Worm (Caenorhabditis elegans): Measurements from ENCODE around the gene nhr-137.

The nhr-137 gene

ce11 chrX:6640570-6641199, 28.1 kb downstream of the nhr-137 start, which contains the start of gene nhr-120:
Gene nhr-120, minus strand, starts transcription at chrX:6640620.
- no peak for TF ChIP-seq unc-62 (GFP tag; optimal IDR thresholded peaks at IDR 0.05)

- TF ChIP-seq unc-62 (GFP tag; optimal IDR thresholded peaks at IDR 0.05) = no peak
These were observed 29.7 kb downstream of the nhr-137 start for ce11 chrX:6638985-6639573.

ce11 chrX:6637933-6638332, 30.9 kb downstream of the nhr-137 start:
- no peak for TF ChIP-seq unc-62 (GFP tag; optimal IDR thresholded peaks at IDR 0.05)

- no peak for TF ChIP-seq unc-62 (GFP tag; optimal IDR thresholded peaks at IDR 0.05)
These were observed 33.6 kb downstream of the nhr-137 start, which contains the start of gene aexr-1 for ce11 chrX:6635173-6635572. Gene aexr-1, minus strand, starts transcription at chrX:6635273.

- no peak for TF ChIP-seq unc-62 (GFP tag; optimal IDR thresholded peaks at IDR 0.05)
These were observed 37.4 kb downstream of the nhr-137 start, which contains the start of gene aexr-2 for ce11 chrX:6631437-6631836. Gene aexr-2, minus strand, starts transcription at chrX:6631537.

ce11 chrX:6630645-6631044, 38.2 kb downstream of the nhr-137 start:
- TF ChIP-seq unc-62 (GFP tag; optimal IDR thresholded peaks at IDR 0.05) = no peak

ce11 chrX:6625275-6625674, 43.5 kb downstream of the nhr-137 start:
- no peak for TF ChIP-seq unc-62 (GFP tag; optimal IDR thresholded peaks at IDR 0.05)

ce11 chrX:6622552-6623236, 46.1 kb downstream of the nhr-137 start, which contains the start of gene clec-266:
Gene clec-266, minus strand, starts transcription at chrX:6622915.
- TF ChIP-seq unc-62 (GFP tag; optimal IDR thresholded peaks at IDR 0.05) = no peak

ce11 chrX:6618712-6619111, 50.1 kb downstream of the nhr-137 start, which contains the start of gene kqt-1:
Gene kqt-1, plus strand, starts transcription at chrX:6619012.
- TF ChIP-seq unc-62 (GFP tag; optimal IDR thresholded peaks at IDR 0.05) = no peak

- no peak for TF ChIP-seq unc-62 (GFP tag; optimal IDR thresholded peaks at IDR 0.05)
These were observed 51.2 kb downstream of the nhr-137 start for ce11 chrX:6617622-6618021.

ce11 chrX:6613537-6613936, 55.3 kb downstream of the nhr-137 start:
- TF ChIP-seq unc-62 (GFP tag; optimal IDR thresholded peaks at IDR 0.05) = no peak

Measured in whole organism, dauer.